Worm (Caenorhabditis elegans): ENCODE data around the gene K11H12.7.

K11H12.7 gene

ce11 chrIV:684748-685147, 19.4 kb downstream of the K11H12.7 start:
- TF ChIP-seq daf-8 (GFP tag; IDR thresholded peaks at IDR 0.05) (no peak), Y75B8A.6 (GFP tag; IDR thresholded peaks at IDR 0.05) (no peak), aha-1 (tag) (peak; percentile 65), nhr-111 (GFP tag; optimal IDR thresholded peaks at IDR 0.05) (no peak), dmd-9 (GFP tag; IDR thresholded peaks at IDR 0.05) (no peak), unc-62 (GFP tag; optimal IDR thresholded peaks at IDR 0.05 in 1 of 2) (peak in 1 of 2 experiments; percentile 90), unc-62 (tag; optimal IDR thresholded peaks at IDR 0.05) (no peak), nhr-76 (tag; optimal IDR thresholded peaks at IDR 0.05) (no peak), ctbp-1 (GFP tag; IDR thresholded peaks at IDR 0.05) (no peak), unc-39 (tag; optimal IDR thresholded peaks at IDR 0.05) (no peak)

ce11 chrIV:698304-698703, 33.0 kb downstream of the K11H12.7 start, which contains the start of gene Y55F3C.17:
TSS of gene Y55F3C.17 (minus strand) at chrIV:698404.
- TF ChIP-seq hmg-1.1 (GFP tag; IDR thresholded peaks at IDR 0.05): no peak
- no peak for TF ChIP-seq cey-2 (tag; optimal IDR thresholded peaks at IDR 0.05; ENCODE audit: borderline replicate concordance, insufficient read depth)
- peak; percentile 5 for TF ChIP-seq aha-1 (tag)

ce11 chrIV:707635-708034, 42.3 kb downstream of the K11H12.7 start, which contains the start of gene cutl-26:
TSS of gene cutl-26 (minus strand) at chrIV:707735.
- TF ChIP-seq unc-130 (GFP tag; optimal IDR thresholded peaks at IDR 0.05) (no peak), tag-97 (GFP tag; IDR thresholded peaks at IDR 0.05) (no peak), set-16 (GFP tag; IDR thresholded peaks at IDR 0.05) (no peak), Y48G9A.11 (GFP tag; IDR thresholded peaks at IDR 0.05) (no peak), mes-2 (tag; optimal IDR thresholded peaks at IDR 0.05; ENCODE audit: poor library complexity, severe bottlenecking) (no peak), F44E2.7 (GFP tag; IDR thresholded peaks at IDR 0.05) (no peak), nhr-48 (tag; optimal IDR thresholded peaks at IDR 0.05) (no peak), Y5F2A.4 (GFP tag; optimal IDR thresholded peaks at IDR 0.05) (no peak), lin-1 (GFP tag; IDR thresholded peaks at IDR 0.05) (no peak), jun-1 (tag; optimal IDR thresholded peaks at IDR 0.05) (no peak), lsy-2 (tag; optimal IDR thresholded peaks at IDR 0.05) (no peak), daf-8 (GFP tag; IDR thresholded peaks at IDR 0.05) (no peak), ama-1 (optimal IDR thresholded peaks at IDR 0.05) (no peak), dve-1 (tag; optimal IDR thresholded peaks at IDR 0.05; ENCODE audit: insufficient read depth) (no peak), nhr-25 (tag; optimal IDR thresholded peaks at IDR 0.05; ENCODE audit: borderline replicate concordance, insufficient read depth) (no peak)

ce11 chrIV:715433-715832, 50.1 kb downstream of the K11H12.7 start:
- TF ChIP-seq Y5F2A.4 (GFP tag; optimal IDR thresholded peaks at IDR 0.05): no peak
- peak in 1 of 2 experiments; percentile 42 for TF ChIP-seq unc-62 (GFP tag; optimal IDR thresholded peaks at IDR 0.05 in 1 of 2)
- no peak for TF ChIP-seq unc-62 (tag; optimal IDR thresholded peaks at IDR 0.05)

- TF ChIP-seq unc-62 (GFP tag; optimal IDR thresholded peaks at IDR 0.05 in 1 of 2): no peak
- TF ChIP-seq unc-62 (tag; optimal IDR thresholded peaks at IDR 0.05): no peak
- TF ChIP-seq pha-4 (GFP tag; IDR thresholded peaks at IDR 0.05): no peak
- TF ChIP-seq pha-4 (tag; optimal IDR thresholded peaks at IDR 0.05): no peak
- no peak for TF ChIP-seq F49E8.2 (tag; optimal IDR thresholded peaks at IDR 0.05; ENCODE audit: borderline replicate concordance)
Observed at ce11 chrIV:716323-716722, 51.0 kb downstream of the K11H12.7 start, which contains the start of gene clec-164. TSS of gene clec-164 (plus strand) at chrIV:716623.

All from whole organism, L4 larva.